Worm (Caenorhabditis elegans): ENCODE results near the gene Y62H9A.14.

ce11 chrX:11965663-11966304 is 44.8 kb downstream of the Y62H9A.14 start, which contains the start of gene sams-1:
- no peak for TF ChIP-seq tra-4 (tag; optimal IDR thresholded peaks at IDR 0.05)
- no peak for TF ChIP-seq flt-1 (GFP tag; IDR thresholded peaks at IDR 0.05)
- no peak for TF ChIP-seq ama-1 (optimal IDR thresholded peaks at IDR 0.05)
- TF ChIP-seq F13C5.2 (tag; optimal IDR thresholded peaks at IDR 0.05): no peak
